Worm (Caenorhabditis elegans) whole organism, young adult: Measurements from ENCODE around the gene fbxa-152.

Experiments used
- B0336.3 ChIP-seq: fragments of 200-800 bp; sonication (Bioruptor generic); IDR thresholded peaks from 2 replicates; pipeline ENCODE4 v1.3.6; 2022; ENCODE audit warnings: missing genetic modification characterization, missing compliant biosample characterization
- C06A6.2 ChIP-seq: fragments of 200-800 bp; sonication (Bioruptor generic); conservative IDR thresholded peaks from 2 replicates; pipeline ENCODE4 v1.3.6; 2022; ENCODE audit warnings: missing genetic modification characterization, missing compliant biosample characterization
- F22D6.2 ChIP-seq: sonication (generic microtip); optimal IDR thresholded peaks from 2 replicates; lab custom pipeline; 2016; ENCODE audit warnings: mild to moderate bottlenecking, missing genetic modification characterization, missing compliant biosample characterization
- ceh-100 ChIP-seq: fragments of 200-800 bp; sonication (Bioruptor generic); IDR thresholded peaks from 2 replicates; pipeline ENCODE4 v1.3.6; 2022; ENCODE audit warnings: missing genetic modification reagents, missing genetic modification characterization, missing compliant biosample characterization
- dpl-1 ChIP-seq: fragments of 150-350 bp; optimal IDR thresholded peaks from 2 replicates; lab custom pipeline; 2014; ENCODE audit warnings: missing biosample characterization, missing genetic modification reagents, missing genetic modification characterization
- hlh-26 ChIP-seq: fragments of 200-800 bp; sonication (Bioruptor generic); conservative IDR thresholded peaks from 2 replicates; pipeline ENCODE4 v1.3.6; 2022; ENCODE audit warnings: missing genetic modification reagents, missing genetic modification characterization, missing compliant biosample characterization
- pha-4 ChIP-seq: fragments of 150-350 bp; sonication (generic microtip); optimal IDR thresholded peaks from 2 replicates; lab custom pipeline; 2014; ENCODE audit warnings: missing biosample characterization, missing genetic modification reagents, missing genetic modification characterization
- tbx-9 ChIP-seq: sonication (generic microtip); optimal IDR thresholded peaks from 2 replicates; lab custom pipeline; 2016; ENCODE audit warnings: borderline replicate concordance, missing genetic modification characterization, inconsistent platforms, missing compliant biosample characterization
- tlf-1 ChIP-seq: fragments of 200-800 bp; sonication (Bioruptor generic); optimal IDR thresholded peaks from 2 replicates; lab custom pipeline; 2018; ENCODE audit warnings: mild to moderate bottlenecking, missing genetic modification characterization, missing compliant biosample characterization
- ztf-26 ChIP-seq: sonication (generic microtip); optimal IDR thresholded peaks from 2 replicates; lab custom pipeline; 2017; ENCODE audit warnings: missing genetic modification characterization, missing compliant biosample characterization

DNA sequence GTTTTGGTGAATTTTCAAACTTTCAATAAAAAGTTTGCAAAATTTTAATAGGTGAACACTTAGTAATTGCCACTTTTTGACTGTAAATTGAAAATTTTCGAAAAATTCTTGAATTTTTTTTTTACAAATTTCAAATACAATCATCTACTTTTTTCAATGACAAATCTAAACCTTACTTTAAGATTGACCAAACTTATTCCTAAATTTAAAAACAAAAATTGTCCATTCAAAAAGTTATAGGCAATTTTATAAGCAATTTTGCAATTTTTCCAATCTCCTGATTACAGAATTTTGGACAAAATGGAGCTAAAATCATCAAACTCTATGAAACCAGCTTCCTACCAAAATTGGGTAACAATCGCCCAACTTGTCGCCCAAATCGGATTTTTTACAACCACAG is 42.4 kb upstream of the fbxa-152 start, which contains the start of gene str-23:
- TF ChIP-seq tbx-9: no peak
- no peak for TF ChIP-seq pha-4 (tag; lab: Kevin White, UChicago)
- no peak for TF ChIP-seq F22D6.2 (tag; lab: Kevin White, UChicago)
- TF ChIP-seq dpl-1: no peak
- no peak for TF ChIP-seq ztf-26 (tag; lab: Kevin White, UChicago)
- no peak for TF ChIP-seq ceh-100 (GFP tag; lab: Robert Waterston, UW)
- TF ChIP-seq C06A6.2: no peak
- no peak for TF ChIP-seq B0336.3
- no peak for TF ChIP-seq hlh-26 (GFP tag; lab: Robert Waterston, UW)
- no peak for TF ChIP-seq tlf-1 (GFP tag; lab: Kevin White, UChicago)
